Worm (Caenorhabditis elegans) whole organism, early embryonic: ENCODE data around the gene epg-3.

Experiments used
- B0310.2 ChIP-seq: sonication (generic microtip); optimal IDR thresholded peaks from 2 replicates; lab custom pipeline; 2016; ENCODE audit warnings: mild to moderate bottlenecking, missing genetic modification characterization, missing compliant biosample characterization
- F13C5.2 ChIP-seq: sonication (generic microtip); optimal IDR thresholded peaks from 2 replicates; lab custom pipeline; 2017; ENCODE audit warnings: mild to moderate bottlenecking, missing genetic modification characterization, inconsistent platforms, missing compliant biosample characterization
- ama-1 ChIP-seq: fragments of 150-350 bp; optimal IDR thresholded peaks from 2 replicates; lab custom pipeline; 2014
- ets-7 ChIP-seq: sonication (generic microtip); optimal IDR thresholded peaks from 2 replicates; lab custom pipeline; 2016; ENCODE audit warnings: missing genotype, missing genetic modification characterization, missing compliant biosample characterization
- flt-1 ChIP-seq: fragments of 200-800 bp; sonication (Bioruptor generic); IDR thresholded peaks from 2 replicates; pipeline ENCODE4 v1.3.6; 2022; ENCODE audit warnings: missing genetic modification characterization, missing compliant biosample characterization
- hnd-1 ChIP-seq: sonication (generic microtip); optimal IDR thresholded peaks from 2 replicates; lab custom pipeline; 2016; ENCODE audit warnings: missing genetic modification characterization, missing compliant biosample characterization
- scrt-1 ChIP-seq: fragments of 200-800 bp; sonication (Bioruptor generic); IDR thresholded peaks from 2 replicates; pipeline ENCODE4 v1.3.6; 2022; ENCODE audit warnings: missing genetic modification characterization, missing compliant biosample characterization
- tbx-37 ChIP-seq: fragments of 200-800 bp; sonication (Bioruptor generic); conservative IDR thresholded peaks from 2 replicates; pipeline ENCODE4 v1.3.6; 2022; ENCODE audit warnings: missing genetic modification reagents, missing genetic modification characterization, missing compliant biosample characterization
- tra-4 ChIP-seq: sonication (generic microtip); optimal IDR thresholded peaks from 2 replicates; lab custom pipeline; 2017; ENCODE audit warnings: missing genetic modification characterization, missing compliant biosample characterization

ce11 chrIII:12918575-12918974, 15.9 kb upstream of the epg-3 start, which contains the start of gene Y37D8A.16:
- TF ChIP-seq ets-7 (tag; lab: Kevin White, UChicago) (no peak), tra-4 (tag; lab: Kevin White, UChicago) (no peak), flt-1 (GFP tag; lab: Robert Waterston, UW) (no peak), B0310.2 (tag; lab: Kevin White, UChicago) (no peak), scrt-1 (GFP tag; lab: Robert Waterston, UW) (no peak), hnd-1 (tag; lab: Kevin White, UChicago) (no peak), ama-1 (lab: Kevin White, UChicago) (no peak), tbx-37 (GFP tag; lab: Robert Waterston, UW) (no peak), F13C5.2 (tag; lab: Kevin White, UChicago) (no peak)
